Fruit fly (Drosophila melanogaster) whole organism, embryonic: Measurements from ENCODE around the gene Sidpn.
A peak's percentile ranks its signal among the peaks of the same experiment; 100 is the strongest.

Source experiments
- Aef1 ChIP-seq: fragments of 200-800 bp; sonication (Bioruptor generic); IDR thresholded peaks from 3 replicates; pipeline ENCODE4 v1.3.6; 2022; ENCODE audit warnings: missing biosample characterization, missing genetic modification characterization
- Atf6 ChIP-seq: fragments of 200-800 bp; sonication (Bioruptor generic); IDR thresholded peaks from 2 replicates; pipeline ENCODE4 v1.3.6; 2022; ENCODE audit warnings: missing biosample characterization, missing genetic modification characterization
- C15 ChIP-seq: fragments of 200-800 bp; sonication (Bioruptor generic); IDR thresholded peaks from 3 replicates; pipeline ENCODE4 v1.3.6; 2022; ENCODE audit warnings: missing biosample characterization, missing genetic modification characterization
- CG11695 ChIP-seq: fragments of 200-800 bp; sonication (Bioruptor generic); IDR thresholded peaks from 3 replicates; pipeline ENCODE4 v1.3.6; 2022; ENCODE audit warnings: missing biosample characterization, missing genetic modification characterization
- CG12071 ChIP-seq: fragments of 200-800 bp; sonication (Bioruptor generic); optimal IDR thresholded peaks from 3 replicates; lab custom pipeline; 2018; ENCODE audit warnings: missing biosample characterization, mild to moderate bottlenecking, missing genetic modification characterization
- CG12219 ChIP-seq: fragments of 200-800 bp; sonication (Bioruptor generic); optimal IDR thresholded peaks from 3 replicates; lab custom pipeline; 2018; ENCODE audit warnings: missing biosample characterization, mild to moderate bottlenecking, missing genetic modification characterization
- CG13775 ChIP-seq: fragments of 200-800 bp; sonication (Bioruptor generic); optimal IDR thresholded peaks from 3 replicates; lab custom pipeline; 2017; ENCODE audit warnings: missing biosample characterization, mild to moderate bottlenecking, missing genetic modification characterization
- CG14860 ChIP-seq: fragments of 200-800 bp; sonication (Bioruptor generic); IDR thresholded peaks from 3 replicates; pipeline ENCODE4 v1.3.6; 2022; ENCODE audit warnings: missing biosample characterization, missing genetic modification characterization; ENCODE audit not compliant: partially characterized antibody
- CG1603 ChIP-seq: fragments of 200-800 bp; sonication (Bioruptor generic); optimal IDR thresholded peaks from 2 replicates; lab custom pipeline; 2019; ENCODE audit warnings: missing biosample characterization, mild to moderate bottlenecking, missing genetic modification characterization, moderate library complexity
- CG17568 ChIP-seq: fragments of 200-800 bp; sonication (Bioruptor generic); optimal IDR thresholded peaks from 2 replicates; lab custom pipeline; 2018; ENCODE audit warnings: missing biosample characterization, mild to moderate bottlenecking, missing genetic modification characterization, moderate library complexity
- CG18476 ChIP-seq: fragments of 200-800 bp; sonication (Bioruptor generic); optimal IDR thresholded peaks from 2 replicates; lab custom pipeline; 2016; ENCODE audit warnings: missing biosample characterization, mild to moderate bottlenecking, missing genetic modification characterization
- CG18764 ChIP-seq: fragments of 200-800 bp; sonication (Bioruptor generic); optimal IDR thresholded peaks from 3 replicates; lab custom pipeline; 2016; ENCODE audit warnings: missing biosample characterization, missing genetic modification characterization
- CG2120 ChIP-seq: fragments of 200-800 bp; sonication (Bioruptor generic); optimal IDR thresholded peaks from 3 replicates; lab custom pipeline; 2016; ENCODE audit warnings: missing biosample characterization, missing genetic modification characterization
- CG2889 ChIP-seq: fragments of 200-800 bp; sonication (Bioruptor generic); IDR thresholded peaks from 3 replicates; pipeline ENCODE4 v1.3.6; 2022; ENCODE audit warnings: missing biosample characterization, missing genetic modification characterization
- CG31441 ChIP-seq: fragments of 200-800 bp; sonication (Bioruptor generic); IDR thresholded peaks from 2 replicates; pipeline ENCODE4 v1.3.6; 2022; ENCODE audit warnings: missing biosample characterization, missing genetic modification characterization
- CG4617 ChIP-seq: fragments of 200-800 bp; sonication (Bioruptor generic); optimal IDR thresholded peaks from 3 replicates; lab custom pipeline; 2016; ENCODE audit warnings: missing biosample characterization, missing genetic modification characterization, borderline replicate concordance
- CG6272 ChIP-seq: fragments of 200-800 bp; sonication (Bioruptor generic); IDR thresholded peaks from 2 replicates; pipeline ENCODE4 v1.3.6; 2022; ENCODE audit warnings: missing biosample characterization, missing genetic modification characterization
- CG6683 ChIP-seq: fragments of 200-800 bp; sonication (Bioruptor generic); optimal IDR thresholded peaks from 2 replicates; lab custom pipeline; 2017; ENCODE audit warnings: missing biosample characterization, mild to moderate bottlenecking, missing genetic modification characterization, missing genetic modification reagents
- CG7556 ChIP-seq: fragments of 200-800 bp; sonication (Bioruptor generic); optimal IDR thresholded peaks from 2 replicates; lab custom pipeline; 2017; ENCODE audit warnings: missing biosample characterization, mild to moderate bottlenecking, missing genetic modification characterization
- CG7928 ChIP-seq: fragments of 200-800 bp; sonication (Bioruptor generic); optimal IDR thresholded peaks from 2 replicates; lab custom pipeline; 2017; ENCODE audit warnings: missing biosample characterization, mild to moderate bottlenecking, missing genetic modification characterization
- CG8924 ChIP-seq: fragments of 200-800 bp; optimal IDR thresholded peaks from 3 replicates; lab custom pipeline; 2019; ENCODE audit warnings: missing biosample characterization, mild to moderate bottlenecking, missing genetic modification characterization, moderate library complexity
- CG9817 ChIP-seq: fragments of 200-800 bp; sonication (Bioruptor generic); optimal IDR thresholded peaks from 2 replicates; lab custom pipeline; 2018; ENCODE audit warnings: missing biosample characterization, mild to moderate bottlenecking, missing genetic modification characterization, moderate library complexity
- CG9932 ChIP-seq: fragments of 200-800 bp; sonication (Bioruptor generic); IDR thresholded peaks from 2 replicates; pipeline ENCODE4 v1.3.6; 2022; ENCODE audit warnings: missing biosample characterization, missing genetic modification characterization
- CrebB ChIP-seq: fragments of 200-800 bp; sonication (Bioruptor generic); optimal IDR thresholded peaks from 3 replicates; lab custom pipeline; 2018; ENCODE audit warnings: missing biosample characterization, mild to moderate bottlenecking, missing genetic modification characterization
- Dek ChIP-seq: fragments of 200-800 bp; sonication (Bioruptor generic); optimal IDR thresholded peaks from 3 replicates; lab custom pipeline; 2019; ENCODE audit warnings: missing biosample characterization, mild to moderate bottlenecking, missing genetic modification characterization, moderate library complexity
- Dip3 ChIP-seq: fragments of 200-800 bp; sonication (Bioruptor generic); optimal IDR thresholded peaks from 3 replicates; lab custom pipeline; 2016; ENCODE audit warnings: missing biosample characterization, missing genetic modification characterization
- E2f2 ChIP-seq: fragments of 200-800 bp; sonication (Bioruptor generic); IDR thresholded peaks from 2 replicates; pipeline ENCODE4 v1.3.6; 2022; ENCODE audit warnings: missing biosample characterization, missing genetic modification characterization
- Hr3 ChIP-seq: fragments of 200-800 bp; sonication (Bioruptor generic); optimal IDR thresholded peaks from 3 replicates; lab custom pipeline; 2016; ENCODE audit warnings: missing biosample characterization, missing genetic modification characterization
- MESR4 ChIP-seq: fragments of 200-800 bp; sonication (Bioruptor generic); optimal IDR thresholded peaks from 2 replicates; lab custom pipeline; 2018; ENCODE audit warnings: missing biosample characterization, mild to moderate bottlenecking, missing genetic modification characterization, moderate library complexity
- Mad ChIP-seq: fragments of 200-800 bp; sonication (Bioruptor generic); optimal IDR thresholded peaks from 2 replicates; lab custom pipeline; 2016; ENCODE audit warnings: missing biosample characterization, missing genetic modification characterization
- Xrp1 ChIP-seq: fragments of 200-800 bp; sonication (Bioruptor generic); IDR thresholded peaks from 2 replicates; pipeline ENCODE4 v1.3.6; 2022; ENCODE audit warnings: missing biosample characterization, missing genetic modification characterization
- ac ChIP-seq: fragments of 200-800 bp; sonication (Bioruptor generic); optimal IDR thresholded peaks from 3 replicates; lab custom pipeline; 2017; ENCODE audit warnings: missing biosample characterization, mild to moderate bottlenecking, missing genetic modification characterization
- ash1 ChIP-seq: fragments of 200-800 bp; sonication (Bioruptor generic); optimal IDR thresholded peaks from 2 replicates; lab custom pipeline; 2018; ENCODE audit warnings: missing biosample characterization, mild to moderate bottlenecking, missing genetic modification characterization
- bcd ChIP-seq: fragments of 200-800 bp; sonication (Bioruptor generic); optimal IDR thresholded peaks from 2 replicates; lab custom pipeline; 2017; ENCODE audit warnings: missing biosample characterization, mild to moderate bottlenecking, missing genetic modification characterization
- bsh ChIP-seq, 2 experiments: fragments of 200-800 bp; sonication (Bioruptor generic); optimal IDR thresholded peaks; 2 replicates each; lab custom pipeline; 2017 to 2018; ENCODE audit warnings: mild to moderate bottlenecking in 2 of 2, missing biosample characterization in 2 of 2, missing genetic modification characterization in 2 of 2, moderate library complexity in 1 of 2
- cato ChIP-seq: fragments of 200-800 bp; sonication (Bioruptor generic); optimal IDR thresholded peaks from 2 replicates; lab custom pipeline; 2016; ENCODE audit warnings: missing biosample characterization, missing genetic modification characterization, borderline replicate concordance
- ci ChIP-seq: fragments of 200-800 bp; sonication (Bioruptor generic); IDR thresholded peaks from 3 replicates; pipeline ENCODE4 v1.3.6; 2022; ENCODE audit warnings: missing biosample characterization, missing genetic modification characterization
- dm ChIP-seq: fragments of 200-800 bp; sonication (Bioruptor generic); optimal IDR thresholded peaks from 3 replicates; lab custom pipeline; 2016; ENCODE audit warnings: missing biosample characterization, missing genetic modification characterization
- hth ChIP-seq: fragments of >200 bp; optimal IDR thresholded peaks from 2 replicates; lab custom pipeline; 2017; ENCODE audit warnings: inconsistent platforms
- ind ChIP-seq: fragments of 200-800 bp; sonication (Bioruptor generic); optimal IDR thresholded peaks from 3 replicates; lab custom pipeline; 2016; ENCODE audit warnings: missing biosample characterization, missing genetic modification characterization
- klu ChIP-seq: fragments of 200-800 bp; sonication (Bioruptor generic); IDR thresholded peaks from 2 replicates; pipeline ENCODE4 v1.3.6; 2022; ENCODE audit warnings: missing biosample characterization, missing genetic modification characterization
- kni ChIP-seq: fragments of 200-800 bp; sonication (Bioruptor generic); optimal IDR thresholded peaks from 3 replicates; lab custom pipeline; 2017; ENCODE audit warnings: mild to moderate bottlenecking, missing biosample characterization, missing genetic modification reagents, missing genetic modification characterization
- lbe ChIP-seq: fragments of 200-800 bp; sonication (Bioruptor generic); optimal IDR thresholded peaks from 2 replicates; lab custom pipeline; 2016; ENCODE audit warnings: missing biosample characterization, mild to moderate bottlenecking, missing genetic modification characterization
- odd ChIP-seq: fragments of 200-800 bp; sonication (Bioruptor generic); optimal IDR thresholded peaks from 2 replicates; lab custom pipeline; 2017; ENCODE audit warnings: missing biosample characterization, mild to moderate bottlenecking, missing genetic modification characterization
- row ChIP-seq: fragments of 200-800 bp; sonication (Bioruptor generic); IDR thresholded peaks from 3 replicates; pipeline ENCODE4 v1.3.6; 2022; ENCODE audit warnings: missing biosample characterization, missing genetic modification characterization
- run ChIP-seq: fragments of 200-800 bp; sonication (Bioruptor generic); optimal IDR thresholded peaks from 3 replicates; lab custom pipeline; 2018; ENCODE audit warnings: missing biosample characterization, mild to moderate bottlenecking, missing genetic modification characterization
- slou ChIP-seq: fragments of 200-800 bp; sonication (Bioruptor generic); optimal IDR thresholded peaks from 3 replicates; lab custom pipeline; 2016; ENCODE audit warnings: missing biosample characterization, missing genetic modification characterization
- sr ChIP-seq: fragments of 200-800 bp; sonication (Bioruptor generic); IDR thresholded peaks from 3 replicates; pipeline ENCODE4 v1.3.6; 2022; ENCODE audit warnings: missing biosample characterization, missing genetic modification characterization
- sug ChIP-seq: fragments of 200-800 bp; optimal IDR thresholded peaks from 2 replicates; lab custom pipeline; 2019; ENCODE audit warnings: missing biosample characterization, mild to moderate bottlenecking, missing genetic modification characterization, moderate library complexity
- trh ChIP-seq: fragments of 200-800 bp; sonication (Bioruptor generic); optimal IDR thresholded peaks from 2 replicates; lab custom pipeline; 2016; ENCODE audit warnings: missing biosample characterization, missing genetic modification characterization
- z ChIP-seq: fragments of 200-800 bp; sonication (Bioruptor generic); IDR thresholded peaks from 3 replicates; pipeline ENCODE4 v1.3.6; 2022; ENCODE audit warnings: missing biosample characterization, missing genetic modification characterization

Gene Sidpn

DNA sequence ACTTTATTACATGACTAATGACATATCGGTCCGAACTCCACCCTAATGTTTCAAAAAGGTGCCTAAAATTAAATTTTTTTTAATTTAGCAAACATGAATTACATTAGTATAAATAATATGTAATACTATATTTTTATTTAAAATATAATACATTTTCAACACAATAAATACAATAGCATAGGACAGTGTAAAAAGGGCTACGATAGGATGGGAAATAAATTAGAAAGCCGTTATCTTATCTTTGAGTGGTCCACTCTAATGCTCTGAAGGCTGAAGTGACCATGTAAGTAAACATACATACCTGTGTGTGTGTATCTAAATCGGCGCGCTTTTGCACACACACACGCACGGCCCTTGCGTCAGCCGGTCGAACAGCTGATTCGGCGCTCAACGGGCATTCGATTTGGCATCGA, 24.5 kb upstream of the Sidpn start, which contains the start of gene CG31793 (continued):
- TF ChIP-seq dm (GFP tag; lab: Kevin White, UChicago), result no peak
- peak; percentile 56 for TF ChIP-seq CG9932
- peak; percentile 68; the same call in 2 of the 3 replicates for TF ChIP-seq CG11695 (GFP tag; lab: Robert Waterston, UW)
- TF ChIP-seq row (GFP tag; lab: Robert Waterston, UW), result peak; percentile 67
- no peak for TF ChIP-seq Dip3
- TF ChIP-seq ac (GFP tag; lab: Kevin White, UChicago), result no peak
- TF ChIP-seq run (tag; lab: Kevin White, UChicago), result no peak
- no peak for TF ChIP-seq hth (lab: Kevin White, UChicago)
- peak; percentile 48 to 49 for TF ChIP-seq bsh (GFP tag; optimal IDR thresholded peaks at IDR 0.05; lab: Kevin White, UChicago)
- no peak for TF ChIP-seq CG12071 (GFP tag; lab: Kevin White, UChicago)
- TF ChIP-seq CG2889, result no peak
- no peak for TF ChIP-seq CG17568
- TF ChIP-seq CG1603 (tag; lab: Kevin White, UChicago), result no peak
- TF ChIP-seq CG18476 (GFP tag; lab: Kevin White, UChicago), result no peak
- TF ChIP-seq CG13775 (GFP tag; lab: Kevin White, UChicago), result peak; percentile 46
- TF ChIP-seq E2f2 (GFP tag; lab: Robert Waterston, UW), result peak; percentile 48; the same call in 1 of the 2 replicates
- peak; percentile 33 for TF ChIP-seq ind
- TF ChIP-seq ash1 (GFP tag; lab: Kevin White, UChicago), result no peak
- TF ChIP-seq C15 (GFP tag; lab: Robert Waterston, UW), result no peak
- TF ChIP-seq CG31441 (GFP tag; lab: Robert Waterston, UW), result peak; percentile 68
- TF ChIP-seq CG7928 (GFP tag; lab: Kevin White, UChicago), result no peak
- no peak for TF ChIP-seq sr (GFP tag; lab: Robert Waterston, UW)
- no peak for TF ChIP-seq CrebB (tag; lab: Kevin White, UChicago)
- TF ChIP-seq CG6272 (GFP tag; lab: Robert Waterston, UW), result no peak
- TF ChIP-seq Dek (tag; lab: Kevin White, UChicago), result peak; percentile 68
- TF ChIP-seq CG18764 (GFP tag; lab: Kevin White, UChicago), result no peak
- no peak for TF ChIP-seq klu (GFP tag; lab: Robert Waterston, UW)
- TF ChIP-seq CG4617, result no peak
- peak; percentile 54 for TF ChIP-seq lbe (GFP tag; lab: Kevin White, UChicago)
- peak; percentile 20 for TF ChIP-seq CG9817 (tag; lab: Kevin White, UChicago)
- no peak for TF ChIP-seq z (GFP tag; lab: Robert Waterston, UW)
- TF ChIP-seq CG12219, result peak; percentile 7
- TF ChIP-seq CG2120 (GFP tag; lab: Kevin White, UChicago), result peak; percentile 33
- TF ChIP-seq ci, result peak; percentile 59; the same call in 2 of the 3 replicates
- no peak for TF ChIP-seq MESR4 (GFP tag; lab: Kevin White, UChicago)
- TF ChIP-seq Atf6 (GFP tag; lab: Robert Waterston, UW), result peak; percentile 64
- no peak for TF ChIP-seq Mad (GFP tag; lab: Kevin White, UChicago)
- TF ChIP-seq Hr3 (GFP tag; lab: Kevin White, UChicago), result peak; percentile 24
- TF ChIP-seq CG6683 (GFP tag; lab: Kevin White, UChicago), result peak; percentile 52
- no peak for TF ChIP-seq CG14860 (GFP tag; lab: Robert Waterston, UW)
- TF ChIP-seq kni (GFP tag; lab: Kevin White, UChicago), result no peak
- peak; percentile 44; the same call in 1 of the 2 replicates for TF ChIP-seq Xrp1
- TF ChIP-seq CG7556, result peak; percentile 72
- TF ChIP-seq Aef1 (GFP tag; lab: Robert Waterston, UW), result 0 out of 3 replicates have a peak, but pooled peaks have one; percentile 16
- TF ChIP-seq slou, result no peak
- TF ChIP-seq bcd (GFP tag; lab: Kevin White, UChicago), result peak; percentile 31
- no peak for TF ChIP-seq trh (GFP tag; lab: Kevin White, UChicago)
- TF ChIP-seq CG8924 (tag; lab: Kevin White, UChicago), result peak; percentile 67
- TF ChIP-seq odd (GFP tag; lab: Kevin White, UChicago), result peak; percentile 46
- TF ChIP-seq sug, result peak; percentile 68
- TF ChIP-seq cato (GFP tag; lab: Kevin White, UChicago), result no peak
